Fruit fly (Drosophila melanogaster) whole organism, prepupa: ENCODE results near the gene ppk5.

ENCODE experiments used
- Blimp-1 ChIP-seq: fragments of 200-800 bp; sonication (Bioruptor generic); optimal IDR thresholded peaks from 3 replicates; lab custom pipeline; 2017; ENCODE audit warnings: missing biosample characterization, missing genetic modification characterization, mild to moderate bottlenecking, moderate library complexity, missing genetic modification reagents
- CG10669 ChIP-seq: fragments of 200-800 bp; sonication (Bioruptor generic); optimal IDR thresholded peaks from 3 replicates; lab custom pipeline; 2018; ENCODE audit warnings: missing biosample characterization, mild to moderate bottlenecking, missing genetic modification characterization, moderate library complexity
- CG11294 ChIP-seq: fragments of 200-800 bp; sonication (Bioruptor generic); IDR thresholded peaks from 2 replicates; pipeline ENCODE4 v1.3.6; 2022; ENCODE audit warnings: missing biosample characterization, missing genetic modification characterization
- CG15336 ChIP-seq: fragments of 200-800 bp; sonication (Bioruptor generic); IDR thresholded peaks from 2 replicates; pipeline ENCODE4 v1.3.6; 2022; ENCODE audit warnings: missing biosample characterization, missing genetic modification characterization
- CG1621 ChIP-seq: fragments of 200-800 bp; sonication (Bioruptor generic); optimal IDR thresholded peaks from 3 replicates; lab custom pipeline; 2018; ENCODE audit warnings: missing biosample characterization, mild to moderate bottlenecking, missing genetic modification characterization
- CG32006 ChIP-seq: fragments of 200-800 bp; sonication (Bioruptor generic); optimal IDR thresholded peaks from 3 replicates; lab custom pipeline; 2017; ENCODE audit warnings: missing biosample characterization, mild to moderate bottlenecking, missing genetic modification characterization
- CG3919 ChIP-seq: fragments of 200-800 bp; sonication (Bioruptor generic); optimal IDR thresholded peaks from 3 replicates; lab custom pipeline; 2016; ENCODE audit warnings: missing biosample characterization, missing genetic modification characterization
- CG4318 ChIP-seq: fragments of 200-800 bp; sonication (Bioruptor generic); optimal IDR thresholded peaks from 3 replicates; lab custom pipeline; 2017; ENCODE audit warnings: missing biosample characterization, mild to moderate bottlenecking, missing genetic modification characterization
- CG6163 ChIP-seq: fragments of 200-800 bp; sonication (Bioruptor generic); IDR thresholded peaks from 3 replicates; pipeline ENCODE4 v1.3.6; 2022; ENCODE audit warnings: missing biosample characterization, missing genetic modification characterization
- CG6854 ChIP-seq: fragments of 200-800 bp; sonication (Bioruptor generic); optimal IDR thresholded peaks from 2 replicates; lab custom pipeline; 2017; ENCODE audit warnings: missing biosample characterization, mild to moderate bottlenecking, missing genetic modification characterization
- CG7368 ChIP-seq: fragments of 200-800 bp; sonication (Bioruptor generic); optimal IDR thresholded peaks from 3 replicates; lab custom pipeline; 2016; ENCODE audit warnings: missing biosample characterization, missing genetic modification characterization
- CG8119 ChIP-seq: fragments of 200-800 bp; sonication (Bioruptor generic); IDR thresholded peaks from 3 replicates; pipeline ENCODE4 v1.3.6; 2022; ENCODE audit warnings: missing biosample characterization, missing genetic modification characterization
- CG8632 ChIP-seq: fragments of 200-800 bp; sonication (Bioruptor generic); optimal IDR thresholded peaks from 3 replicates; lab custom pipeline; 2016; ENCODE audit warnings: missing biosample characterization, missing genetic modification characterization
- Eip78C ChIP-seq: fragments of 200-800 bp; sonication (Bioruptor generic); peaks from one replicate; lab custom pipeline; 2016; ENCODE audit warnings: missing biosample characterization, missing genetic modification characterization
- Eip93F ChIP-seq: fragments of 200-800 bp; sonication (Bioruptor generic); optimal IDR thresholded peaks from 2 replicates; lab custom pipeline; 2016; ENCODE audit warnings: missing biosample characterization, mild to moderate bottlenecking, missing genetic modification characterization
- Ets96B ChIP-seq: fragments of 200-800 bp; optimal IDR thresholded peaks from 2 replicates; lab custom pipeline; 2019; ENCODE audit warnings: missing biosample characterization, mild to moderate bottlenecking, missing genetic modification characterization, moderate library complexity
- Gug ChIP-seq: fragments of 200-800 bp; sonication (Bioruptor generic); IDR thresholded peaks from 2 replicates; pipeline ENCODE4 v1.3.6; 2022; ENCODE audit warnings: missing biosample characterization, missing genetic modification characterization
- Lpt ChIP-seq: fragments of 200-800 bp; sonication (Bioruptor generic); optimal IDR thresholded peaks from 3 replicates; lab custom pipeline; 2016; ENCODE audit warnings: missing biosample characterization, missing genetic modification characterization
- Met ChIP-seq: fragments of 200-800 bp; sonication (Bioruptor generic); optimal IDR thresholded peaks from 3 replicates; lab custom pipeline; 2016; ENCODE audit warnings: missing biosample characterization, missing genetic modification characterization
- OdsH ChIP-seq: fragments of 200-800 bp; sonication (Bioruptor generic); optimal IDR thresholded peaks from 3 replicates; lab custom pipeline; 2016; ENCODE audit warnings: missing biosample characterization, missing genetic modification characterization
- Sox102F ChIP-seq: fragments of 200-800 bp; sonication (Bioruptor generic); optimal IDR thresholded peaks from 2 replicates; lab custom pipeline; 2016; ENCODE audit warnings: missing biosample characterization, mild to moderate bottlenecking, missing genetic modification characterization
- Sox14 ChIP-seq: fragments of 200-800 bp; sonication (Bioruptor generic); optimal IDR thresholded peaks from 3 replicates; lab custom pipeline; 2016; ENCODE audit warnings: missing biosample characterization, missing genetic modification characterization
- Sox15 ChIP-seq: fragments of 200-800 bp; sonication (Bioruptor generic); optimal IDR thresholded peaks from 3 replicates; lab custom pipeline; 2016; ENCODE audit warnings: missing biosample characterization, missing genetic modification characterization
- achi ChIP-seq: fragments of 200-800 bp; sonication (Bioruptor generic); optimal IDR thresholded peaks from 3 replicates; lab custom pipeline; 2016; ENCODE audit warnings: missing biosample characterization, missing genetic modification characterization
- cyc ChIP-seq: fragments of 200-800 bp; sonication (Bioruptor generic); optimal IDR thresholded peaks from 3 replicates; lab custom pipeline; 2016; ENCODE audit warnings: missing biosample characterization, missing genetic modification characterization
- dac ChIP-seq: fragments of 200-800 bp; sonication (Bioruptor generic); optimal IDR thresholded peaks from 2 replicates; lab custom pipeline; 2017; ENCODE audit warnings: missing biosample characterization, mild to moderate bottlenecking, missing genetic modification characterization
- dsx ChIP-seq: fragments of 200-800 bp; optimal IDR thresholded peaks from 3 replicates; lab custom pipeline; 2019; ENCODE audit warnings: missing biosample characterization, mild to moderate bottlenecking, missing genetic modification characterization, moderate library complexity; ENCODE audit not compliant: poor library complexity, severe bottlenecking
- fd59A ChIP-seq: fragments of 200-800 bp; sonication (Bioruptor generic); optimal IDR thresholded peaks from 2 replicates; lab custom pipeline; 2017; ENCODE audit warnings: missing biosample characterization, mild to moderate bottlenecking, missing genetic modification characterization, missing genetic modification reagents
- salr ChIP-seq, 2 experiments: fragments of 200-800 bp; sonication (Bioruptor generic); optimal IDR thresholded peaks; 3 replicates each; lab custom pipeline; 2016 to 2018; ENCODE audit warnings: missing biosample characterization in 2 of 2, missing genetic modification characterization in 2 of 2, mild to moderate bottlenecking in 1 of 2
- spab ChIP-seq: fragments of 200-800 bp; sonication (Bioruptor generic); optimal IDR thresholded peaks from 2 replicates; lab custom pipeline; 2017; ENCODE audit warnings: missing biosample characterization, mild to moderate bottlenecking, missing genetic modification characterization, missing genetic modification reagents
- ss ChIP-seq, 2 experiments: fragments of 200-800 bp; sonication (Bioruptor generic); optimal IDR thresholded peaks; 2 replicates in 1 of 2; 3 replicates in 1 of 2; lab custom pipeline; 2017 to 2018; ENCODE audit warnings: mild to moderate bottlenecking in 2 of 2, missing biosample characterization in 2 of 2, missing genetic modification characterization in 2 of 2, moderate library complexity in 1 of 2
- topi ChIP-seq: fragments of 200-800 bp; sonication (Bioruptor generic); optimal IDR thresholded peaks from 3 replicates; lab custom pipeline; 2016; ENCODE audit warnings: missing biosample characterization, missing genetic modification characterization

The ppk5 gene

dm6 chr3L:21581984-21582383 is 47.5 kb downstream of the ppk5 start (continued):
- TF ChIP-seq dsx (GFP tag; lab: Kevin White, UChicago) (no peak), fd59A (GFP tag; lab: Kevin White, UChicago) (peak; percentile 3), ss (GFP tag; optimal IDR thresholded peaks at IDR 0.05; lab: Kevin White, UChicago) (peak in 1 of 2 experiments; percentile 7), Sox102F (GFP tag; lab: Kevin White, UChicago) (no peak), CG11294 (GFP tag; lab: Robert Waterston, UW) (no peak), Lpt (GFP tag; lab: Kevin White, UChicago) (no peak), CG3919 (GFP tag; lab: Kevin White, UChicago) (peak; percentile 2), dac (GFP tag; lab: Kevin White, UChicago) (no peak), Sox14 (GFP tag; lab: Kevin White, UChicago) (no peak), topi (GFP tag; lab: Kevin White, UChicago) (peak; percentile 34), OdsH (peak; percentile 38), Blimp-1 (GFP tag; lab: Kevin White, UChicago) (no peak), salr (GFP tag; optimal IDR thresholded peaks at IDR 0.05; lab: Kevin White, UChicago) (peak in 1 of 2 experiments; percentile 3), spab (GFP tag; lab: Kevin White, UChicago) (no peak), CG8119 (GFP tag; lab: Robert Waterston, UW) (no peak), CG1621 (tag; lab: Kevin White, UChicago) (no peak), achi (GFP tag; lab: Kevin White, UChicago) (peak; percentile 4), Ets96B (peak; percentile 28), Gug (GFP tag; lab: Robert Waterston, UW) (no peak), CG7368 (GFP tag; lab: Kevin White, UChicago) (no peak), Eip78C (GFP tag; lab: Kevin White, UChicago) (peak; percentile 81), CG10669 (GFP tag; lab: Kevin White, UChicago) (peak; percentile 29), CG4318 (GFP tag; lab: Kevin White, UChicago) (no peak), CG32006 (GFP tag; lab: Kevin White, UChicago) (no peak), Sox15 (GFP tag; lab: Kevin White, UChicago) (peak; percentile 35), Met (peak; percentile 28), CG6163 (GFP tag; lab: Robert Waterston, UW) (no peak), Eip93F (GFP tag; lab: Kevin White, UChicago) (no peak), CG8632 (GFP tag; lab: Kevin White, UChicago) (peak; percentile 31)

- TF ChIP-seq Eip93F (GFP tag; lab: Kevin White, UChicago) (no peak), Ets96B (no peak), Eip78C (GFP tag; lab: Kevin White, UChicago) (peak; percentile 28), Blimp-1 (GFP tag; lab: Kevin White, UChicago) (no peak), CG6854 (GFP tag; lab: Kevin White, UChicago) (peak; percentile 37), CG1621 (tag; lab: Kevin White, UChicago) (no peak), ss (GFP tag; optimal IDR thresholded peaks at IDR 0.05; lab: Kevin White, UChicago) (peak; percentile 15 to 27), CG15336 (GFP tag; lab: Robert Waterston, UW) (0 out of 2 replicates have a peak, but pooled peaks have one; percentile 25), CG10669 (GFP tag; lab: Kevin White, UChicago) (no peak)
Observed at dm6 chr3L:21584683-21585082, 50.2 kb downstream of the ppk5 start.

dm6 chr3L:21585397-21585796 is 50.9 kb downstream of the ppk5 start:
- TF ChIP-seq Eip78C (GFP tag; lab: Kevin White, UChicago) (peak; percentile 28), cyc (GFP tag; lab: Kevin White, UChicago) (no peak)
